Worm (Caenorhabditis elegans): ENCODE data around the gene T12C9.7.

DNA sequence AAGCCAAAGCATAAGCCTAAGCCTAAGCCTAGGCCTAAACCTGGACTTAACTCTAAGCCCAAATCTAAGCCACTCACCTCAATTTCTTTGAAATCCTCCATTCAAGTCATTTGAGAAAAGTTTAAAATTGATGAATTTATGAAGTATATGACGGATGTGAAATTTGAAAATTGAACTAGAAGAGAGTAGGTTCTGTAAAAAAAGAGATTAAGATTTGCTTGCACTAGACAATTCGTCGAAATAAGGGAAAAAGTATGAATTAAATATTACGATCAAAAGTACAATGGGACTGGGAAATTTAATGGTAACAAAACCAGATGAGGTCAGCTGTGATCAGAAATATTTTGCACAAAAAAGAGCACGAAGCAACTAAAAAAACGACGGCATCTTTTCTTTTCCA lies 7.7 kb downstream of the T12C9.7 start, which contains the start of gene twk-2:
- TF ChIP-seq ztf-4 (tag; optimal IDR thresholded peaks at IDR 0.05) (no peak), peb-1 (tag; optimal IDR thresholded peaks at IDR 0.05) (no peak), lin-39 (tag; optimal IDR thresholded peaks at IDR 0.05) (no peak), nhr-23 (tag; optimal IDR thresholded peaks at IDR 0.05) (no peak), egl-27 (tag; optimal IDR thresholded peaks at IDR 0.05) (no peak), ama-1 (optimal IDR thresholded peaks at IDR 0.05) (no peak), nhr-25 (tag; optimal IDR thresholded peaks at IDR 0.05) (no peak), mab-5 (tag; optimal IDR thresholded peaks at IDR 0.05) (no peak)
